Fruit fly (Drosophila melanogaster) whole organism, embryonic: ENCODE results near the gene Cul5.

Experiments
- Aef1 ChIP-seq: fragments of 200-800 bp; sonication (Bioruptor generic); IDR thresholded peaks from 3 replicates; pipeline ENCODE4 v1.3.6; 2022; ENCODE audit warnings: missing biosample characterization, missing genetic modification characterization
- Antp ChIP-seq: fragments of 200-800 bp; sonication (Bioruptor generic); optimal IDR thresholded peaks from 3 replicates; lab custom pipeline; 2016; ENCODE audit warnings: missing biosample characterization, missing genetic modification characterization
- Atf3 ChIP-seq: fragments of 200-800 bp; sonication (Bioruptor generic); optimal IDR thresholded peaks from 3 replicates; lab custom pipeline; 2016; ENCODE audit warnings: missing biosample characterization, missing genetic modification characterization
- Bgb ChIP-seq: fragments of 200-800 bp; sonication (Bioruptor generic); IDR thresholded peaks from 2 replicates; pipeline ENCODE4 v1.3.6; 2022; ENCODE audit warnings: missing biosample characterization, missing genetic modification characterization; ENCODE audit not compliant: partially characterized antibody
- CG10209 ChIP-seq: fragments of 200-800 bp; sonication (Bioruptor generic); optimal IDR thresholded peaks from 3 replicates; lab custom pipeline; 2017; ENCODE audit warnings: missing biosample characterization, mild to moderate bottlenecking, missing genetic modification characterization, missing genetic modification reagents
- CG10267 ChIP-seq: fragments of 200-800 bp; sonication (Bioruptor generic); optimal IDR thresholded peaks from 2 replicates; lab custom pipeline; 2018; ENCODE audit warnings: missing biosample characterization, mild to moderate bottlenecking, missing genetic modification characterization, moderate library complexity
- CG11723 ChIP-seq: fragments of 200-800 bp; sonication (Bioruptor generic); optimal IDR thresholded peaks from 2 replicates; lab custom pipeline; 2017; ENCODE audit warnings: missing biosample characterization, mild to moderate bottlenecking, missing genetic modification characterization
- CG15601 ChIP-seq: fragments of 200-800 bp; sonication (Bioruptor generic); optimal IDR thresholded peaks from 3 replicates; lab custom pipeline; 2019; ENCODE audit warnings: missing biosample characterization, mild to moderate bottlenecking, missing genetic modification characterization, moderate library complexity
- CG16779 ChIP-seq: fragments of 200-800 bp; sonication (Bioruptor generic); IDR thresholded peaks from 2 replicates; pipeline ENCODE4 v1.3.6; 2022; ENCODE audit warnings: missing biosample characterization, missing genetic modification characterization
- CG16813 ChIP-seq: fragments of 200-800 bp; sonication (Bioruptor generic); IDR thresholded peaks from 3 replicates; pipeline ENCODE4 v1.3.6; 2022; ENCODE audit warnings: missing biosample characterization, missing genetic modification characterization; ENCODE audit not compliant: partially characterized antibody
- CG16863 ChIP-seq: fragments of 200-800 bp; sonication (Bioruptor generic); optimal IDR thresholded peaks from 3 replicates; lab custom pipeline; 2016; ENCODE audit warnings: missing biosample characterization, missing genetic modification characterization
- CG4424 ChIP-seq: fragments of 200-800 bp; sonication (Bioruptor generic); optimal IDR thresholded peaks from 3 replicates; lab custom pipeline; 2016; ENCODE audit warnings: missing biosample characterization, missing genetic modification characterization
- CG4730 ChIP-seq: fragments of 200-800 bp; sonication (Bioruptor generic); IDR thresholded peaks from 2 replicates; pipeline ENCODE4 v1.3.6; 2022; ENCODE audit warnings: missing biosample characterization, missing genetic modification characterization
- CG6854 ChIP-seq: fragments of 200-800 bp; sonication (Bioruptor generic); optimal IDR thresholded peaks from 3 replicates; lab custom pipeline; 2017; ENCODE audit warnings: missing biosample characterization, mild to moderate bottlenecking, missing genetic modification characterization
- CG7357 ChIP-seq: fragments of 200-800 bp; sonication (Bioruptor generic); IDR thresholded peaks from 3 replicates; pipeline ENCODE4 v1.3.6; 2022; ENCODE audit warnings: missing biosample characterization, missing genetic modification characterization
- CG7839 ChIP-seq: fragments of 200-800 bp; sonication (Bioruptor generic); optimal IDR thresholded peaks from 3 replicates; lab custom pipeline; 2018; ENCODE audit warnings: missing biosample characterization, mild to moderate bottlenecking, missing genetic modification characterization, moderate library complexity
- CG9609 ChIP-seq: fragments of 200-800 bp; sonication (Bioruptor generic); optimal IDR thresholded peaks from 3 replicates; lab custom pipeline; 2016; ENCODE audit warnings: missing biosample characterization, missing genetic modification characterization
- CG9797 ChIP-seq: fragments of 200-800 bp; sonication (Bioruptor generic); optimal IDR thresholded peaks from 3 replicates; lab custom pipeline; 2018; ENCODE audit warnings: missing biosample characterization, mild to moderate bottlenecking, missing genetic modification characterization
- Dbx ChIP-seq: fragments of 200-800 bp; sonication (Bioruptor generic); IDR thresholded peaks from 3 replicates; pipeline ENCODE4 v1.3.6; 2022; ENCODE audit warnings: missing biosample characterization, missing genetic modification characterization
- Dp ChIP-seq: fragments of 200-800 bp; sonication (Bioruptor generic); optimal IDR thresholded peaks from 2 replicates; lab custom pipeline; 2018; ENCODE audit warnings: missing biosample characterization, mild to moderate bottlenecking, missing genetic modification characterization, moderate library complexity
- Ets65A ChIP-seq: fragments of 200-800 bp; sonication (Bioruptor generic); peaks from one replicate; lab custom pipeline; 2016; ENCODE audit warnings: missing biosample characterization, missing genetic modification characterization
- H2.0 ChIP-seq: fragments of 200-800 bp; sonication (Bioruptor generic); IDR thresholded peaks from 2 replicates; pipeline ENCODE4 v1.3.6; 2022; ENCODE audit warnings: missing biosample characterization, missing genetic modification characterization
- HmgD ChIP-seq: fragments of 200-800 bp; sonication (Bioruptor generic); optimal IDR thresholded peaks from 3 replicates; lab custom pipeline; 2016; ENCODE audit warnings: missing biosample characterization, missing genetic modification characterization
- Lpt ChIP-seq: fragments of >200 bp; optimal IDR thresholded peaks from 2 replicates; lab custom pipeline; 2018; ENCODE audit warnings: missing biosample characterization, missing genetic modification characterization
- Med ChIP-seq: fragments of 200-800 bp; sonication (Bioruptor generic); peaks from one replicate; lab custom pipeline; 2016; ENCODE audit warnings: missing biosample characterization, missing genetic modification characterization, mild to moderate bottlenecking, inconsistent platforms, moderate library complexity
- NC2α ChIP-seq: fragments of 200-800 bp; sonication (Bioruptor generic); optimal IDR thresholded peaks from 2 replicates; lab custom pipeline; 2016; ENCODE audit warnings: missing biosample characterization, missing genetic modification characterization
- Pdp1 ChIP-seq, 2 experiments: fragments of 200-800 bp; sonication (Bioruptor generic); optimal IDR thresholded peaks; 3 replicates each; lab custom pipeline; 2016; ENCODE audit warnings: missing biosample characterization in 2 of 2, missing genetic modification characterization in 2 of 2, mild to moderate bottlenecking in 1 of 2, moderate library complexity in 1 of 2
- TFAM ChIP-seq: fragments of 200-800 bp; sonication (Bioruptor generic); optimal IDR thresholded peaks from 2 replicates; lab custom pipeline; 2017; ENCODE audit warnings: missing biosample characterization, missing genetic modification characterization, inconsistent platforms
- YL-1 ChIP-seq: fragments of 200-800 bp; sonication (Bioruptor generic); optimal IDR thresholded peaks from 3 replicates; lab custom pipeline; 2017; ENCODE audit warnings: missing biosample characterization, mild to moderate bottlenecking, missing genetic modification characterization
- btn ChIP-seq: fragments of 200-800 bp; sonication (Bioruptor generic); optimal IDR thresholded peaks from 2 replicates; lab custom pipeline; 2016; ENCODE audit warnings: missing biosample characterization, missing genetic modification characterization
- crp ChIP-seq, 2 experiments: fragments of 200-800 bp; sonication (Bioruptor generic); optimal IDR thresholded peaks; 2 replicates in 1 of 2; 3 replicates in 1 of 2; lab custom pipeline; 2017; ENCODE audit warnings: missing biosample characterization in 2 of 2, missing genetic modification characterization in 2 of 2, mild to moderate bottlenecking in 1 of 2, moderate library complexity in 1 of 2
- ftz-f1 ChIP-seq: fragments of 200-800 bp; sonication (Bioruptor generic); optimal IDR thresholded peaks from 2 replicates; lab custom pipeline; 2016; ENCODE audit warnings: missing biosample characterization, missing genetic modification characterization
- hkb ChIP-seq, 2 experiments: fragments of 200-800 bp in 1 of 2; fragments of >200 bp in 1 of 2; sonication (Bioruptor generic) in 1 of 2; IDR thresholded peaks in 1 of 2; optimal IDR thresholded peaks in 1 of 2; 2 replicates each; pipeline versions ENCODE4 v1.3.6 to Lab custom; 2017 to 2022; ENCODE audit warnings: missing biosample characterization in 1 of 2, missing genetic modification characterization in 1 of 2
- inv ChIP-seq: fragments of 200-800 bp; sonication (Bioruptor generic); IDR thresholded peaks from 2 replicates; pipeline ENCODE4 v1.3.6; 2022; ENCODE audit warnings: missing biosample characterization, missing genetic modification characterization; ENCODE audit not compliant: partially characterized antibody
- kay ChIP-seq: fragments of 200-800 bp; sonication (Bioruptor generic); optimal IDR thresholded peaks from 2 replicates; lab custom pipeline; 2016; ENCODE audit warnings: missing biosample characterization, missing genetic modification characterization
- klu ChIP-seq: fragments of 200-800 bp; sonication (Bioruptor generic); IDR thresholded peaks from 2 replicates; pipeline ENCODE4 v1.3.6; 2022; ENCODE audit warnings: missing biosample characterization, missing genetic modification characterization
- mam ChIP-seq: fragments of 200-800 bp; sonication (Bioruptor generic); optimal IDR thresholded peaks from 3 replicates; lab custom pipeline; 2016; ENCODE audit warnings: missing biosample characterization, missing genetic modification characterization
- nmo ChIP-seq: fragments of 200-800 bp; sonication (Bioruptor generic); optimal IDR thresholded peaks from 2 replicates; lab custom pipeline; 2018; ENCODE audit warnings: missing biosample characterization, mild to moderate bottlenecking, missing genetic modification characterization, moderate library complexity
- oc ChIP-seq: fragments of 200-800 bp; sonication (Bioruptor generic); optimal IDR thresholded peaks from 2 replicates; lab custom pipeline; 2018; ENCODE audit warnings: missing biosample characterization, mild to moderate bottlenecking, missing genetic modification characterization, moderate library complexity
- psq ChIP-seq: fragments of 200-800 bp; sonication (Bioruptor generic); optimal IDR thresholded peaks from 2 replicates; lab custom pipeline; 2017; ENCODE audit warnings: missing biosample characterization, missing genetic modification characterization
- pzg ChIP-seq: fragments of 200-800 bp; sonication (Bioruptor generic); optimal IDR thresholded peaks from 3 replicates; lab custom pipeline; 2018; ENCODE audit warnings: missing biosample characterization, mild to moderate bottlenecking, missing genetic modification characterization, moderate library complexity
- ro ChIP-seq: fragments of 200-800 bp; sonication (Bioruptor generic); IDR thresholded peaks from 2 replicates; pipeline ENCODE4 v1.3.6; 2022; ENCODE audit warnings: missing biosample characterization, missing genetic modification characterization
- sisA ChIP-seq: fragments of 200-800 bp; sonication (Bioruptor generic); IDR thresholded peaks from 2 replicates; pipeline ENCODE4 v1.3.6; 2022; ENCODE audit warnings: missing biosample characterization, missing genetic modification characterization
- sr ChIP-seq: fragments of 200-800 bp; sonication (Bioruptor generic); IDR thresholded peaks from 3 replicates; pipeline ENCODE4 v1.3.6; 2022; ENCODE audit warnings: missing biosample characterization, missing genetic modification characterization
- ssp ChIP-seq: fragments of 200-800 bp; sonication (Bioruptor generic); IDR thresholded peaks from 2 replicates; pipeline ENCODE4 v1.3.6; 2022; ENCODE audit warnings: missing biosample characterization, missing genetic modification characterization
- toy ChIP-seq: fragments of 200-800 bp; sonication (Bioruptor generic); IDR thresholded peaks from 2 replicates; pipeline ENCODE4 v1.3.6; 2022; ENCODE audit warnings: missing biosample characterization, missing genetic modification characterization
- unc-4 ChIP-seq: fragments of 200-800 bp; sonication (Bioruptor generic); IDR thresholded peaks from 2 replicates; pipeline ENCODE4 v1.3.6; 2022; ENCODE audit warnings: missing biosample characterization, missing genetic modification characterization; ENCODE audit not compliant: partially characterized antibody
- unpg ChIP-seq: fragments of 200-800 bp; sonication (Bioruptor generic); optimal IDR thresholded peaks from 3 replicates; lab custom pipeline; 2018; ENCODE audit warnings: missing biosample characterization, mild to moderate bottlenecking, missing genetic modification characterization, moderate library complexity
- zfh1 ChIP-seq: fragments of 200-800 bp; sonication (Bioruptor generic); IDR thresholded peaks from 3 replicates; pipeline ENCODE4 v1.3.6; 2022; ENCODE audit warnings: missing biosample characterization, missing genetic modification characterization

Gene Cul5

DNA sequence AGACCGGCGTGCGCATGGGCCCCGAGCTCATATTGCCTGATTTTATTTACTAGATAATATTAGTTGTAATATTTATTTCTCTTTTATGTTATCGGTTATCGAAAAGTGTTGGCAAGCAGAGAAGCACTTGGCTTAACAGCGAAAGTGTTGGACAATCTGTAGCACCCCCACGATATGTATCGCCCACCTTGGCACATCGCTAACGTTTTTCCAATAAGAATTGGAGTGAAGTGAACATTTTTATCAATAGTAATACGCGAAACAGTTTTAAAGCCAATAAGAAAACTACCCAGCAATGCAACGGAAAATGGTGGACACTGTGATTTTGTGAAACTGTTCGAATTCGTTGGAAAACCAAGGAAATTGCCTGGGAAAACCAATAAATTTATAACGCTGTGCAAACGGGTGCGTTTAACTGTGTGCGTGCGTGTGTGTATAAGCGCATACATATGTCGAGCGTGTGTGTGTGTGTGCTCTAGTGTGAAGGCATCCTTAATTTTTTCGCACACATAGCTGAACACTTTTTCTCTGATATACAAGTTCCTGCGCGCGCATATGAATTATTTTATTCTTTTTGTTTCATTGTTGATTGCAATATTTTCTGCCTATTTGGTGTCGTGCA, 23.7 kb downstream of the Cul5 start, which contains the start of the genes Slu7 and Pkc98E (continued):
- peak; percentile 73 for TF ChIP-seq zfh1 (GFP tag; lab: Robert Waterston, UW)
- TF ChIP-seq Pdp1 (GFP tag; optimal IDR thresholded peaks at IDR 0.05; lab: Kevin White, UChicago): peak; percentile 57 to 60
- no peak for TF ChIP-seq TFAM (GFP tag; lab: Kevin White, UChicago)
- peak; percentile 32 for TF ChIP-seq oc (tag; lab: Kevin White, UChicago)
- TF ChIP-seq sisA (GFP tag; lab: Robert Waterston, UW): peak; percentile 60
- peak; percentile 95 for TF ChIP-seq CG10267
- peak; percentile 91 for TF ChIP-seq pzg (GFP tag; lab: Kevin White, UChicago)
- TF ChIP-seq HmgD: peak; percentile 50
- no peak for TF ChIP-seq CG15601
- TF ChIP-seq CG4424 (GFP tag; lab: Kevin White, UChicago): peak; percentile 43
- TF ChIP-seq Lpt (GFP tag; lab: Kevin White, UChicago): no peak
- TF ChIP-seq unpg: peak; percentile 33
- peak; percentile 33; the same call in 1 of the 3 replicates for TF ChIP-seq sr (GFP tag; lab: Robert Waterston, UW)
- TF ChIP-seq toy (GFP tag; lab: Robert Waterston, UW): no peak
- no peak for TF ChIP-seq hkb (optimal IDR thresholded peaks at IDR 0.05; lab: Kevin White, UChicago)
- TF ChIP-seq hkb (GFP tag; IDR thresholded peaks at IDR 0.05; lab: Robert Waterston, UW): no peak; the same call in 1 of the 2 replicates
- no peak for TF ChIP-seq ro
- peak in 1 of 2 experiments; percentile 36 for TF ChIP-seq crp (GFP tag; optimal IDR thresholded peaks at IDR 0.05; lab: Kevin White, UChicago)
- TF ChIP-seq unc-4 (GFP tag; lab: Robert Waterston, UW): peak; percentile 87
- TF ChIP-seq CG16863 (GFP tag; lab: Kevin White, UChicago): no peak
- TF ChIP-seq mam (GFP tag; lab: Kevin White, UChicago): peak; percentile 83
- TF ChIP-seq Ets65A (GFP tag; lab: Kevin White, UChicago): peak; percentile 98
- TF ChIP-seq kay (GFP tag; lab: Kevin White, UChicago): peak; percentile 17
- peak; percentile 96 for TF ChIP-seq Med (GFP tag; lab: Kevin White, UChicago)
- TF ChIP-seq inv (GFP tag; lab: Robert Waterston, UW): peak; percentile 86
- no peak for TF ChIP-seq CG4730 (GFP tag; lab: Robert Waterston, UW)
- TF ChIP-seq Bgb: peak; percentile 93
- TF ChIP-seq H2.0 (GFP tag; lab: Robert Waterston, UW): peak; percentile 52
- peak; percentile 49 for TF ChIP-seq YL-1 (GFP tag; lab: Kevin White, UChicago)
- TF ChIP-seq ftz-f1 (GFP tag; lab: Kevin White, UChicago): peak; percentile 78
- no peak for TF ChIP-seq CG6854 (GFP tag; lab: Kevin White, UChicago)
- no peak for TF ChIP-seq Atf3 (GFP tag; lab: Kevin White, UChicago)
- TF ChIP-seq CG16779: peak; percentile 64; the same call in 1 of the 2 replicates
- TF ChIP-seq CG10209 (GFP tag; lab: Kevin White, UChicago): peak; percentile 38
- TF ChIP-seq Antp (GFP tag; lab: Kevin White, UChicago): peak; percentile 79
- no peak for TF ChIP-seq NC2α (GFP tag; lab: Kevin White, UChicago)
- peak; percentile 53 for TF ChIP-seq ssp (GFP tag; lab: Robert Waterston, UW)
- TF ChIP-seq nmo (GFP tag; lab: Kevin White, UChicago): peak; percentile 76
- peak; percentile 13 for TF ChIP-seq CG9797 (GFP tag; lab: Kevin White, UChicago)
- TF ChIP-seq Dbx (GFP tag; lab: Robert Waterston, UW): peak; percentile 84
- TF ChIP-seq CG16813 (GFP tag; lab: Robert Waterston, UW): peak; percentile 91
- peak; percentile 71 for TF ChIP-seq CG9609 (GFP tag; lab: Kevin White, UChicago)
- TF ChIP-seq CG7357 (GFP tag; lab: Robert Waterston, UW): 0 out of 3 replicates have a peak, but pooled peaks have one; percentile 9
- peak; percentile 23 for TF ChIP-seq Dp (GFP tag; lab: Kevin White, UChicago)
- TF ChIP-seq klu (GFP tag; lab: Robert Waterston, UW): no peak
- TF ChIP-seq Aef1: peak; percentile 49; the same call in 2 of the 3 replicates
- peak; percentile 15 for TF ChIP-seq btn (GFP tag; lab: Kevin White, UChicago)
- TF ChIP-seq psq (GFP tag; lab: Kevin White, UChicago): peak; percentile 14
- peak; percentile 31 for TF ChIP-seq CG7839 (tag; lab: Kevin White, UChicago)
- no peak for TF ChIP-seq CG11723 (GFP tag; lab: Kevin White, UChicago)
